Worm (Caenorhabditis elegans) whole organism, midembryonic: Measurements from ENCODE around the gene rpl-28.

ENCODE experiments used
- T22C8.4 ChIP-seq: fragments of 200-800 bp; sonication (Bioruptor generic); IDR thresholded peaks from 2 replicates; pipeline ENCODE4 v1.3.6; 2022; ENCODE audit warnings: missing genetic modification characterization, missing compliant biosample characterization
- cog-1 ChIP-seq: sonication (generic microtip); optimal IDR thresholded peaks from 2 replicates; lab custom pipeline; 2016; ENCODE audit warnings: missing genetic modification characterization, missing compliant biosample characterization
- med-1 ChIP-seq: sonication (generic microtip); optimal IDR thresholded peaks from 2 replicates; lab custom pipeline; 2017; ENCODE audit warnings: missing genetic modification characterization, mild to moderate bottlenecking, missing compliant biosample characterization, antibody characterized with exemption, missing genetic modification reagents; ENCODE audit not compliant: insufficient read depth

DNA sequence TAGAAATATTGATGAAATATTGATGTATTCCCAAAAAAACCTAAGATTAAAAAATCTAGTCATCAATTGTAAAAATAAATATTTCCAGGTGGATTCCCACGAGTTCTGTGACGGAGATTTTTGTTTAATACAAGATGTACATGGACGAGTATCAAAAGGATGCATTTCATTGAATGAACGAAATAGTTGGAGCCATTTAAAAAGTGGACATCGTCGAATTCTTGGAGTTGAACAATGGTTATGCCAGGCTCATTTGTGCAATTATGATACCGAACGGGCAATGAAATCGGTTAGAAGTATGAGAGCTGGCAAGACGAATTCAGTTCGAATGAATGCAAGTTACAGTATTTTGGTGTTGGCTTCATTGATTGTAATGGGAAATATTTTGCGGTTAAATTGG, 21.6 kb upstream of the rpl-28 start:
- no peak for TF ChIP-seq T22C8.4 (GFP tag; lab: Robert Waterston, UW)
- no peak for TF ChIP-seq med-1
- TF ChIP-seq cog-1: no peak
